Worm (Caenorhabditis elegans) whole organism, L4 larva: ENCODE measurements around the gene syg-1.

ENCODE experiments used
- ceh-44 ChIP-seq: fragments of 200-800 bp; sonication (Bioruptor generic); IDR thresholded peaks from 2 replicates; pipeline ENCODE4 v1.3.6; 2022; ENCODE audit warnings: missing genetic modification reagents, missing genetic modification characterization, missing compliant biosample characterization
- jun-1 ChIP-seq: fragments of 150-350 bp; optimal IDR thresholded peaks from 2 replicates; lab custom pipeline; 2014; ENCODE audit warnings: missing biosample characterization, missing genetic modification reagents, missing genetic modification characterization
- lsy-2 ChIP-seq, 2 experiments: fragments of 150-350 bp in 1 of 2; sonication (generic microtip) in 1 of 2; optimal IDR thresholded peaks; 2 replicates each; lab custom pipeline; 2014 to 2017; ENCODE audit warnings: missing biosample characterization in 2 of 2, missing genetic modification characterization in 2 of 2
- nhr-237 ChIP-seq: sonication (generic microtip); optimal IDR thresholded peaks from 2 replicates; lab custom pipeline; 2017; ENCODE audit warnings: missing biosample characterization, missing genetic modification characterization
- nhr-25 ChIP-seq: sonication (generic microtip); optimal IDR thresholded peaks from 2 replicates; lab custom pipeline; 2017; ENCODE audit warnings: missing genetic modification characterization, mild to moderate bottlenecking, missing compliant biosample characterization, antibody characterized with exemption, moderate library complexity, borderline replicate concordance; ENCODE audit not compliant: insufficient read depth
- pqm-1 ChIP-seq: sonication (generic microtip); optimal IDR thresholded peaks from 2 replicates; lab custom pipeline; 2017; ENCODE audit warnings: missing biosample characterization, missing genetic modification characterization
- unc-130 ChIP-seq: sonication (generic microtip); optimal IDR thresholded peaks from 2 replicates; lab custom pipeline; 2016; ENCODE audit warnings: missing genetic modification reagents, missing genetic modification characterization, missing compliant biosample characterization
- zag-1 ChIP-seq: fragments of 150-350 bp; optimal IDR thresholded peaks from 2 replicates; lab custom pipeline; 2014; ENCODE audit warnings: missing biosample characterization, missing genetic modification characterization
- zip-2 ChIP-seq: fragments of 150-350 bp; optimal IDR thresholded peaks from 2 replicates; lab custom pipeline; 2014; ENCODE audit warnings: missing biosample characterization, missing genetic modification characterization

- no peak for TF ChIP-seq zag-1 (tag; lab: Kevin White, UChicago)
- no peak for TF ChIP-seq zip-2 (tag; lab: Kevin White, UChicago)
- no peak for TF ChIP-seq pqm-1 (tag; lab: Kevin White, UChicago)
- no peak for TF ChIP-seq ceh-44 (GFP tag; lab: Robert Waterston, UW)
- TF ChIP-seq jun-1 (tag; lab: Kevin White, UChicago): no peak
- TF ChIP-seq nhr-237 (tag; lab: Kevin White, UChicago): no peak
- TF ChIP-seq nhr-25 (tag; lab: Kevin White, UChicago): no peak
- no peak for TF ChIP-seq unc-130 (GFP tag; lab: Kevin White, UChicago)
- TF ChIP-seq lsy-2 (tag; optimal IDR thresholded peaks at IDR 0.05; lab: Kevin White, UChicago): no peak
These were observed at the start of gene syg-1 for ce11 chrX:2515224-2515623.
